Worm (Caenorhabditis elegans) whole organism, late embryonic: ENCODE results near the gene lgmn-1.

Experiments used
- C38D4.7 ChIP-seq: fragments of 200-800 bp; sonication (Bioruptor generic); optimal IDR thresholded peaks from 2 replicates; lab custom pipeline; 2018; ENCODE audit warnings: mild to moderate bottlenecking, missing genetic modification characterization, moderate library complexity, missing compliant biosample characterization
- F13H6.1 ChIP-seq: sonication (generic microtip); optimal IDR thresholded peaks from 2 replicates; lab custom pipeline; 2016; ENCODE audit warnings: missing genetic modification characterization, missing compliant biosample characterization
- K02D7.2 ChIP-seq: sonication (generic microtip); optimal IDR thresholded peaks from 2 replicates; lab custom pipeline; 2017; ENCODE audit warnings: mild to moderate bottlenecking, missing genetic modification characterization, missing compliant biosample characterization
- ahr-1 ChIP-seq: sonication (generic microtip); optimal IDR thresholded peaks from 2 replicates; lab custom pipeline; 2016; ENCODE audit warnings: missing genetic modification characterization, missing compliant biosample characterization
- ama-1 ChIP-seq: fragments of 150-350 bp; optimal IDR thresholded peaks from 2 replicates; lab custom pipeline; 2014
- ceh-14 ChIP-seq: sonication (generic microtip); optimal IDR thresholded peaks from 2 replicates; lab custom pipeline; 2016; ENCODE audit warnings: missing genotype, missing genetic modification characterization, missing compliant biosample characterization
- ceh-18 ChIP-seq: sonication (generic microtip); optimal IDR thresholded peaks from 2 replicates; lab custom pipeline; 2016; ENCODE audit warnings: missing genetic modification characterization, missing compliant biosample characterization
- ceh-19 ChIP-seq: fragments of 200-800 bp; sonication (Bioruptor generic); optimal IDR thresholded peaks from 2 replicates; lab custom pipeline; 2018; ENCODE audit warnings: mild to moderate bottlenecking, missing genetic modification characterization, missing compliant biosample characterization
- ceh-22 ChIP-seq: sonication (generic microtip); optimal IDR thresholded peaks from 2 replicates; lab custom pipeline; 2017; ENCODE audit warnings: missing biosample characterization, missing genetic modification characterization
- ceh-30 ChIP-seq: fragments of 150-350 bp; optimal IDR thresholded peaks from 2 replicates; lab custom pipeline; 2014; ENCODE audit warnings: missing biosample characterization, missing genetic modification characterization
- ceh-31 ChIP-seq: sonication (generic microtip); optimal IDR thresholded peaks from 2 replicates; lab custom pipeline; 2016; ENCODE audit warnings: missing genetic modification characterization, missing compliant biosample characterization
- ceh-45 ChIP-seq: fragments of 200-800 bp; sonication (Bioruptor generic); IDR thresholded peaks from 2 replicates; pipeline ENCODE4 v1.3.6; 2022; ENCODE audit warnings: missing genetic modification reagents, missing genetic modification characterization, missing compliant biosample characterization
- ceh-48 ChIP-seq: sonication (generic microtip); optimal IDR thresholded peaks from 2 replicates; lab custom pipeline; 2016; ENCODE audit warnings: missing genetic modification characterization, inconsistent platforms, missing compliant biosample characterization
- dmd-4 ChIP-seq: sonication (generic microtip); optimal IDR thresholded peaks from 2 replicates; lab custom pipeline; 2016; ENCODE audit warnings: borderline replicate concordance, missing genetic modification characterization, missing compliant biosample characterization
- elt-2 ChIP-seq: sonication (generic microtip); optimal IDR thresholded peaks from 2 replicates; lab custom pipeline; 2016; ENCODE audit warnings: missing genetic modification reagents, missing genetic modification characterization, missing compliant biosample characterization
- eyg-1 ChIP-seq: sonication (generic microtip); optimal IDR thresholded peaks from 2 replicates; lab custom pipeline; 2016; ENCODE audit warnings: missing genotype, missing genetic modification characterization, missing compliant biosample characterization
- fax-1 ChIP-seq: sonication (generic microtip); optimal IDR thresholded peaks from 2 replicates; lab custom pipeline; 2016; ENCODE audit warnings: missing genotype, missing genetic modification characterization, missing compliant biosample characterization
- fkh-6 ChIP-seq: sonication (generic microtip); optimal IDR thresholded peaks from 2 replicates; lab custom pipeline; 2016; ENCODE audit warnings: missing genetic modification characterization, missing compliant biosample characterization
- hlh-13 ChIP-seq: fragments of 200-800 bp; sonication (Bioruptor generic); optimal IDR thresholded peaks from 2 replicates; lab custom pipeline; 2018; ENCODE audit warnings: mild to moderate bottlenecking, missing genetic modification characterization, missing compliant biosample characterization
- hlh-30 ChIP-seq: sonication (generic microtip); optimal IDR thresholded peaks from 2 replicates; lab custom pipeline; 2017; ENCODE audit warnings: antibody characterized with exemption, missing genetic modification characterization, missing compliant biosample characterization; ENCODE audit not compliant: insufficient read depth
- madf-2 ChIP-seq: sonication (generic microtip); optimal IDR thresholded peaks from 2 replicates; lab custom pipeline; 2017; ENCODE audit warnings: missing genetic modification characterization, missing compliant biosample characterization
- mec-3 ChIP-seq: sonication (generic microtip); optimal IDR thresholded peaks from 2 replicates; lab custom pipeline; 2016; ENCODE audit warnings: borderline replicate concordance, missing genetic modification characterization, missing compliant biosample characterization
- nhr-232 ChIP-seq: sonication (generic microtip); optimal IDR thresholded peaks from 2 replicates; lab custom pipeline; 2016; ENCODE audit warnings: missing genetic modification characterization, missing compliant biosample characterization
- npax-4 ChIP-seq: sonication (generic microtip); optimal IDR thresholded peaks from 2 replicates; lab custom pipeline; 2016; ENCODE audit warnings: missing genetic modification characterization, missing compliant biosample characterization
- pag-3 ChIP-seq: sonication (generic microtip); optimal IDR thresholded peaks from 2 replicates; lab custom pipeline; 2016; ENCODE audit warnings: missing compliant biosample characterization, missing genetic modification characterization, borderline replicate concordance
- pat-9 ChIP-seq: fragments of 200-800 bp; sonication (Bioruptor generic); optimal IDR thresholded peaks from 2 replicates; lab custom pipeline; 2018; ENCODE audit warnings: mild to moderate bottlenecking, missing genetic modification characterization, moderate library complexity, missing compliant biosample characterization
- pha-4 ChIP-seq: fragments of 150-350 bp; optimal IDR thresholded peaks from 2 replicates; lab custom pipeline; 2018; ENCODE audit warnings: missing biosample characterization, missing genetic modification reagents, missing genetic modification characterization
- pqm-1 ChIP-seq: sonication (generic microtip); optimal IDR thresholded peaks from 2 replicates; lab custom pipeline; 2016; ENCODE audit warnings: missing genetic modification characterization, missing compliant biosample characterization
- pros-1 ChIP-seq: fragments of 150-350 bp; optimal IDR thresholded peaks from 2 replicates; lab custom pipeline; 2014; ENCODE audit warnings: missing biosample characterization, missing genetic modification reagents, missing genetic modification characterization
- ref-2 ChIP-seq: sonication (generic microtip); optimal IDR thresholded peaks from 2 replicates; lab custom pipeline; 2016; ENCODE audit warnings: missing genetic modification characterization, missing compliant biosample characterization
- syd-9 ChIP-seq: sonication (generic microtip); optimal IDR thresholded peaks from 2 replicates; lab custom pipeline; 2016; ENCODE audit warnings: mild to moderate bottlenecking, missing genetic modification characterization, moderate library complexity, missing compliant biosample characterization
- unc-3 ChIP-seq, 2 experiments: fragments of 200-800 bp in 1 of 2; sonication (Bioruptor generic) in 1 of 2; sonication (generic microtip) in 1 of 2; conservative IDR thresholded peaks in 1 of 2; optimal IDR thresholded peaks in 1 of 2; 2 replicates each; pipeline versions ENCODE4 v1.3.6 to Lab custom; 2016 to 2022; ENCODE audit warnings: missing compliant biosample characterization in 2 of 2, missing genetic modification characterization in 2 of 2, missing genetic modification reagents in 1 of 2
- unc-42 ChIP-seq: sonication (generic microtip); optimal IDR thresholded peaks from 2 replicates; lab custom pipeline; 2016; ENCODE audit warnings: missing genotype, missing genetic modification characterization, missing compliant biosample characterization
- unc-55 ChIP-seq: sonication (generic microtip); optimal IDR thresholded peaks from 2 replicates; lab custom pipeline; 2017; ENCODE audit warnings: missing biosample characterization, missing genetic modification reagents, missing genetic modification characterization
- ztf-16 ChIP-seq: sonication (generic microtip); optimal IDR thresholded peaks from 2 replicates; lab custom pipeline; 2017; ENCODE audit warnings: missing genetic modification characterization, missing compliant biosample characterization

The lgmn-1 gene

DNA sequence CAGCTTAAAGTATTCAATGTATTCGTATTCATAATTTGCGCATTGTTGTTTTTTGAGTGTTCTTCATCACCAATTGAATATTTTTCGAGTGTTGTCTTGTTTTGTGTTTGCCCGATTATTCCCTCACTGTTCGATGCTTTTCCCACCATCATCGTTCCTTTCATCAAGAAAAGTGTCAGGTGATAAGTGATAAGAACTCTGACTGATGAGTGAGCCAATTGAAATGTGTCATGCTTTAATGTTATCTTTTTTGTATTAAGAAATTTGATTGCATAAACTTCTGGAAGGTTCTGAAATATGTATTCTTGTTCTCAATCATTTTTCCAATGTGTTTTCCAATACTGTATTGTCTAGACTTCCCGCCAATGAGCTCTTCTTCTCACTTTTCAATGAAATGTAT is 37.5 kb upstream of the lgmn-1 start:
- TF ChIP-seq hlh-30 (tag; lab: Kevin White, UChicago) = no peak
- no peak for TF ChIP-seq elt-2 (tag; lab: Kevin White, UChicago)
- TF ChIP-seq ceh-22 (tag; lab: Kevin White, UChicago) = no peak
- TF ChIP-seq F13H6.1 (tag; lab: Kevin White, UChicago) = no peak
- no peak for TF ChIP-seq pha-4
- TF ChIP-seq C38D4.7 (GFP tag; lab: Kevin White, UChicago) = no peak
- TF ChIP-seq npax-4 (tag; lab: Kevin White, UChicago) = no peak
- no peak for TF ChIP-seq ahr-1
- no peak for TF ChIP-seq pat-9 (tag; lab: Kevin White, UChicago)
- no peak for TF ChIP-seq ceh-14 (tag; lab: Kevin White, UChicago)
- TF ChIP-seq ceh-48 (tag; lab: Kevin White, UChicago) = no peak
- TF ChIP-seq unc-55 (GFP tag; lab: Kevin White, UChicago) = no peak
- no peak for TF ChIP-seq fkh-6
- TF ChIP-seq pqm-1 = no peak
- TF ChIP-seq mec-3 (tag; lab: Kevin White, UChicago) = no peak
- no peak for TF ChIP-seq ztf-16 (tag; lab: Kevin White, UChicago)
- TF ChIP-seq fax-1 (tag; lab: Kevin White, UChicago) = no peak

DNA sequence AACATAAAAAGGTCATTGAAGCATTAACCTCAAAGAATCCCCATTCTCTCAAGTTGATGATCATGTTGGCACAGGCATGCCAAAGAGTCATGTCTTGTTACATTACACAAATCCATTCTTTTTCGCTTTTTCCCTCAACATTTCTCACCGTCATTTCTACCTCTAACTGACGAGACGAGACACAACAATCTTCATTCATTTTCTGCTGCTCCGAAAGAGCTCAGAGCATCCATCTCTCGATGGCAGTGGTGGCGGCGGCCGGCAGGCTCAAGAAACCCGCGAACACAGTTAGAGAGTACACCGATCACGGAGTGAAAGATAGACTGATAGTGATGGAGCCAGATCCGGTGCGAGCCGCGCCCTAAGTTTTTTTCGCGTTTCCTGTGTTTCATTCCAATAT is 35.7 kb upstream of the lgmn-1 start:
- TF ChIP-seq ceh-45 (GFP tag; lab: Robert Waterston, UW) (no peak), unc-55 (GFP tag; lab: Kevin White, UChicago) (peak; percentile 33), ref-2 (tag; lab: Kevin White, UChicago) (no peak), hlh-13 (no peak), ceh-19 (no peak), ceh-18 (peak; percentile 69), ceh-22 (tag; lab: Kevin White, UChicago) (no peak), unc-42 (tag; lab: Kevin White, UChicago) (no peak)

DNA sequence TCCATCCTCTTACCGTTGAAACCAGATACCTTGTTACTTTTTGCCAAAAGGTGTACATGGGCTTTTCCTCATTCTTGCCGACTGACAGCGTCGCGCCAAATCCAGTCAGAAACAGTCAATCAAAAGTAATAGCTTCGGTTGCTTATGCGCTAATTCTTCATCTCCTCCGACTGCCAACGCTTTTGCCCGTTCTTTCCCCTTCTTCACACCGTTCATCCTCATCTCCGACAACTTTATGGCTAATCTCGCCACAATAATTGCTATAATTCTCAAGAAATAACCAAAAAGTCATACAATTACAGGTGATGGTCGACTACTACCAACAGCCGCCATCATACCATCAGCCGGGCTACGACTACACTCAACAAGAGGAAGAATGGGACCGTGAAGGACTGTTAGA is 34.7 kb upstream of the lgmn-1 start, which contains the start of gene atn-1:
Gene atn-1 (plus strand): TSS at position 301 of the 400 bp plus-strand sequence.
- no peak for TF ChIP-seq ama-1 (lab: Kevin White, UChicago)
- no peak for TF ChIP-seq madf-2 (tag; lab: Kevin White, UChicago)

DNA sequence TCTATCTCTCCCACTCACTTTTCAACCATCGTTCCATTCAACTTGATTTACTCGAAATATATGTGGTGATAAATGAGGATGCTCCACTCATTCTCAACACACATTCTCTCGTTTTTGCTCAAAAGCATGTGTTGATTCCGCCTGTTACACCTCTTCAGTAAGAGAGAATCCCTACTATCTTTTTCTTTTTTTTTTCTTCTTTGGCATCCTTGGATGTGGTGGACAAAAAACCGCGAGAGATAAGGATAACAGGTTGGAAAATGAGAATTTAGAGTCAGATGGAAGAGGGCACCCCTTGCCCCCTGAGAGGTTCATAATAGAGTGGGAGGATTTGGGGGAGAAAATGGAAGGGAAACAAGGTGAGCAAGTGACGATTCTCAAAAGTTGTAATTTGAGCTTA is 33.9 kb upstream of the lgmn-1 start:
- peak; percentile 49 for TF ChIP-seq ceh-18
- no peak for TF ChIP-seq eyg-1

DNA sequence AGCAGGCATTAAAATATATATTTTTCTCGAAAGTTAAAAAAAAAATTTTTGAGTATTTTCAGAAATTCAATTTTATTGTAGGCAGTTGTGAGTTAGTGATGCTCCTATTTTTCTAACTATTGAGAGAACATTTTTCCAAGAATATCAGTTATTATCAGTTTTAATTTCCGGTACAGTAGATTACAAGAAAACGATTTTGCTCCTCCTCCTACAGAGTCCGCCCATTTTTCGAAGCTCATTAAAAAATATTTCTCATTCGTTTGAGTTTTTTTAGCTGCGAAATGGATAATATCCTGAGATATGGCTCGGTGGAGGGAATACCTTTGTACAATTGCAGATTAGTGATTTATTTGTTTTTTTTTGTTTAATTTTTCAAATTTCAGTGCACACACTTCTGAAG is 28.3 kb upstream of the lgmn-1 start, which contains the start of gene srt-39:
Gene srt-39 (plus strand): TSS at position 301 of the 400 bp plus-strand sequence.
- TF ChIP-seq nhr-232 (tag; lab: Kevin White, UChicago) = no peak
- no peak for TF ChIP-seq pat-9 (tag; lab: Kevin White, UChicago)
- TF ChIP-seq pros-1 = no peak
- TF ChIP-seq unc-55 (GFP tag; lab: Kevin White, UChicago) = no peak
- no peak for TF ChIP-seq fax-1 (tag; lab: Kevin White, UChicago)

DNA sequence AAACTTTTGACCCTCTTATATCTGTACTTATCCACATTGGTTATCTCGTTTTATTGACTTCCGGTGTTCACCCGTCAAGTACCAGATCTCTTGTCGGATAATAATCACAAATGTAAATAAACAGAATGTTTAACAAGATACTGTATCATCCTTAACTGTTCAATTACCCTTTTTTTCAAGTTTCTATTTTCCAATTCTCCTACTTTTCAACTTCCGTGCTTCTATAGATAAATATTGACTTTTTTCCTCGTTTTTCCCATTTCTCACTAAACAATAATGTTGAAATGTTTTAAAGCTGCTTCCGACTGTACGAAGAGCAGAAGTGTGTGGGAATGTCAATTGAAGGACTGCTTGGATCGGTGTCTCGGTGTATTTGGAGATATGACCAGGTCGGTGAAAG is 25.9 kb upstream of the lgmn-1 start, which contains the start of gene inx-11:
Gene inx-11 (plus strand): TSS at position 301 of the 400 bp plus-strand sequence.
- TF ChIP-seq pha-4 = no peak
- no peak for TF ChIP-seq unc-42 (tag; lab: Kevin White, UChicago)
- TF ChIP-seq npax-4 (tag; lab: Kevin White, UChicago) = no peak
- TF ChIP-seq dmd-4 (tag; lab: Kevin White, UChicago) = no peak
- TF ChIP-seq ceh-31 (tag; lab: Kevin White, UChicago) = no peak
- TF ChIP-seq syd-9 (tag; lab: Kevin White, UChicago) = no peak
- no peak for TF ChIP-seq fkh-6
- no peak for TF ChIP-seq pag-3 (tag; lab: Kevin White, UChicago)
- no peak for TF ChIP-seq unc-3 (GFP tag; conservative IDR thresholded peaks at IDR 0.05; lab: Robert Waterston, UW)
- TF ChIP-seq unc-3 (tag; optimal IDR thresholded peaks at IDR 0.05; lab: Kevin White, UChicago) = no peak
- TF ChIP-seq C38D4.7 (GFP tag; lab: Kevin White, UChicago) = no peak
- TF ChIP-seq K02D7.2 (tag; lab: Kevin White, UChicago) = no peak
- TF ChIP-seq unc-55 (GFP tag; lab: Kevin White, UChicago) = no peak
- no peak for TF ChIP-seq pros-1
- TF ChIP-seq ztf-16 (tag; lab: Kevin White, UChicago) = no peak
- no peak for TF ChIP-seq pat-9 (tag; lab: Kevin White, UChicago)
- TF ChIP-seq pqm-1 = no peak
- TF ChIP-seq ahr-1 = no peak
- no peak for TF ChIP-seq ceh-30 (tag; lab: Kevin White, UChicago)
